Fruit fly (Drosophila melanogaster): ENCODE data around the gene CG18170.

The CG18170 gene

dm6 chr3L:1591692-1592371 is 10.9 kb upstream of the CG18170 start (continued):
- no peak for TF ChIP-seq ewg (GFP tag; optimal IDR thresholded peaks at IDR 0.05)
- peak; percentile 62 for TF ChIP-seq CoRest (tag; optimal IDR thresholded peaks at IDR 0.05)
- TF ChIP-seq HLH4C (GFP tag; IDR thresholded peaks at IDR 0.05; ENCODE audit: partially characterized antibody) = no peak
- TF ChIP-seq CG30403 (GFP tag; optimal IDR thresholded peaks at IDR 0.05) = peak; percentile 26
- TF ChIP-seq CG9817 (tag; optimal IDR thresholded peaks at IDR 0.05) = peak; percentile 78
- TF ChIP-seq CG12104 (GFP tag; optimal IDR thresholded peaks at IDR 0.05) = peak; percentile 95
- TF ChIP-seq Dip2 (GFP tag; IDR thresholded peaks at IDR 0.05) = no peak
- TF ChIP-seq CG11093 (GFP tag; IDR thresholded peaks at IDR 0.05) = no peak
- no peak for TF ChIP-seq CG4617 (GFP tag; optimal IDR thresholded peaks at IDR 0.05; ENCODE audit: borderline replicate concordance)
- no peak for TF ChIP-seq Hr3 (GFP tag; optimal IDR thresholded peaks at IDR 0.05)
- TF ChIP-seq CG7928 (GFP tag; optimal IDR thresholded peaks at IDR 0.05) = peak; percentile 64
- TF ChIP-seq cwo (GFP tag; optimal IDR thresholded peaks at IDR 0.05) = peak; percentile 78
- no peak for TF ChIP-seq CG8290 (GFP tag; optimal IDR thresholded peaks at IDR 0.05)
- no peak for TF ChIP-seq CG8290 (tag; optimal IDR thresholded peaks at IDR 0.05)
- peak; percentile 19 for TF ChIP-seq fd96Cb (tag; optimal IDR thresholded peaks at IDR 0.05)
- peak; percentile 80 for TF ChIP-seq Asciz (GFP tag; optimal IDR thresholded peaks at IDR 0.05)
- TF ChIP-seq yki (optimal IDR thresholded peaks at IDR 0.05) = no peak
- peak; percentile 39; the same call in 1 of the 2 replicates for TF ChIP-seq CG32767 (GFP tag; IDR thresholded peaks at IDR 0.05)
- TF ChIP-seq twi (tag; optimal IDR thresholded peaks at IDR 0.05) = no peak
- TF ChIP-seq tup (GFP tag; optimal IDR thresholded peaks at IDR 0.05) = peak; percentile 59
- no peak for TF ChIP-seq Kr (GFP tag; optimal IDR thresholded peaks at IDR 0.05)
- peak; percentile 46 for TF ChIP-seq HLH54F (GFP tag; optimal IDR thresholded peaks at IDR 0.05)
- peak; percentile 37 for TF ChIP-seq Bdp1 (GFP tag; optimal IDR thresholded peaks at IDR 0.05)
- no peak for TF ChIP-seq CG9797 (GFP tag; optimal IDR thresholded peaks at IDR 0.05)
- peak; percentile 75 for TF ChIP-seq org-1 (GFP tag; optimal IDR thresholded peaks at IDR 0.05)
- no peak for TF ChIP-seq dmrt11E (tag; optimal IDR thresholded peaks at IDR 0.05)
- TF ChIP-seq klu (GFP tag; IDR thresholded peaks at IDR 0.05) = no peak
- peak; percentile 99 for TF ChIP-seq lbe (GFP tag; optimal IDR thresholded peaks at IDR 0.05)
- no peak for TF ChIP-seq pita (GFP tag; optimal IDR thresholded peaks at IDR 0.05)
- TF ChIP-seq lilli (GFP tag; optimal IDR thresholded peaks at IDR 0.05) = peak; percentile 49
- TF ChIP-seq CG8359 (GFP tag; optimal IDR thresholded peaks at IDR 0.05; ENCODE audit: borderline replicate concordance) = peak; percentile 30
- no peak for TF ChIP-seq da (GFP tag; optimal IDR thresholded peaks at IDR 0.05)
- TF ChIP-seq pan (optimal IDR thresholded peaks at IDR 0.05) = no peak
- TF ChIP-seq pan (GFP tag; optimal IDR thresholded peaks at IDR 0.05 in 1 of 2, IDR thresholded peaks at IDR 0.05 in 1 of 2) = peak in 1 of 2 experiments; percentile 55
- peak; percentile 3 for TF ChIP-seq Oli (tag; optimal IDR thresholded peaks at IDR 0.05)
- peak; percentile 60 for TF ChIP-seq CG18476 (GFP tag; optimal IDR thresholded peaks at IDR 0.05)
- no peak for TF ChIP-seq CG7357 (GFP tag; IDR thresholded peaks at IDR 0.05)
- peak; percentile 16 for TF ChIP-seq CG3163 (GFP tag; optimal IDR thresholded peaks at IDR 0.05)
- TF ChIP-seq gcm (GFP tag; optimal IDR thresholded peaks at IDR 0.05) = no peak
- no peak for TF ChIP-seq CG9437 (GFP tag; optimal IDR thresholded peaks at IDR 0.05)
- TF ChIP-seq CG3726 (GFP tag; IDR thresholded peaks at IDR 0.05) = no peak
- TF ChIP-seq CG5180 (GFP tag; optimal IDR thresholded peaks at IDR 0.05) = peak; percentile 68
- TF ChIP-seq tap (tag; optimal IDR thresholded peaks at IDR 0.05) = no peak
- peak; percentile 68 for TF ChIP-seq CG9932 (GFP tag; IDR thresholded peaks at IDR 0.05)
- no peak for TF ChIP-seq eve (GFP tag; optimal IDR thresholded peaks at IDR 0.05)
- TF ChIP-seq CG12391 (tag; optimal IDR thresholded peaks at IDR 0.05) = peak; percentile 28
- TF ChIP-seq CG6813 (GFP tag; optimal IDR thresholded peaks at IDR 0.05) = peak; percentile 95
- TF ChIP-seq CG14014 (GFP tag; IDR thresholded peaks at IDR 0.05) = peak; percentile 70; the same call in 1 of the 2 replicates
- no peak for TF ChIP-seq CG30431 (GFP tag; optimal IDR thresholded peaks at IDR 0.05)
- peak; percentile 26 for TF ChIP-seq CG4707 (GFP tag; optimal IDR thresholded peaks at IDR 0.05)

Data from whole organism, embryonic.